Worm (Caenorhabditis elegans): ENCODE data around the gene C23H3.9.
A peak's percentile ranks its signal among the peaks of the same experiment; 100 is the strongest.

The C23H3.9 gene

DNA sequence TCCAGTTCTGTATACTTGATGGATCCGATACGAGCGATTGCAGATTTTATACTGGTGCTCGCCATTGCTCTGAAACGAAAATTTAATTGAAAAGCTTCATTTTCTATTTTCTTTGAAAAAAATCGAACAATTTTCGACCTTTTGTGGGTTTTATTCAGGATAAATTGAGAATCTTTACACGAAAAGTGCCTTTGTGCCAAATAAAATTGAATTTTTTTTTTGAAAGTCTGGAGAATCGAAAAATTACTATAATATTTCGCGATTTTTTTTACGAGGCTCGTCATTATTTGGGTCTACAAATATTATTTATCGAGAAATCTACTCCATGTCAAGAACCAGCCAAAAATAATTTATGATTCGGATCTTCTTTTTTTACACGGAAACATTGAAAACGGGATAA is 37.2 kb downstream of the C23H3.9 start, which contains the start of gene F23F1.10:
Gene F23F1.10, minus strand, starts transcription at position 69 of the 400 bp plus-strand sequence.
- TF ChIP-seq skn-1 (tag; optimal IDR thresholded peaks at IDR 0.05) (no peak), lin-11 (tag; optimal IDR thresholded peaks at IDR 0.05) (no peak), fos-1 (tag; optimal IDR thresholded peaks at IDR 0.05) (no peak), zag-1 (tag; optimal IDR thresholded peaks at IDR 0.05) (no peak), lin-39 (tag; optimal IDR thresholded peaks at IDR 0.05) (no peak), nhr-12 (tag; optimal IDR thresholded peaks at IDR 0.05) (no peak), nhr-237 (tag; optimal IDR thresholded peaks at IDR 0.05) (no peak), sma-9 (GFP tag; optimal IDR thresholded peaks at IDR 0.05) (no peak), sma-9 (tag; optimal IDR thresholded peaks at IDR 0.05) (no peak), F13H6.1 (tag; optimal IDR thresholded peaks at IDR 0.05) (no peak), unc-55 (GFP tag; optimal IDR thresholded peaks at IDR 0.05) (no peak), snpc-4 (tag; optimal IDR thresholded peaks at IDR 0.05) (no peak), nhr-10 (tag; optimal IDR thresholded peaks at IDR 0.05) (no peak), nhr-11 (tag; optimal IDR thresholded peaks at IDR 0.05) (no peak), mdl-1 (tag; optimal IDR thresholded peaks at IDR 0.05) (no peak), ztf-1 (GFP tag; conservative IDR thresholded peaks at IDR 0.05) (no peak), blmp-1 (tag; optimal IDR thresholded peaks at IDR 0.05; ENCODE audit: insufficient read depth) (no peak)

DNA sequence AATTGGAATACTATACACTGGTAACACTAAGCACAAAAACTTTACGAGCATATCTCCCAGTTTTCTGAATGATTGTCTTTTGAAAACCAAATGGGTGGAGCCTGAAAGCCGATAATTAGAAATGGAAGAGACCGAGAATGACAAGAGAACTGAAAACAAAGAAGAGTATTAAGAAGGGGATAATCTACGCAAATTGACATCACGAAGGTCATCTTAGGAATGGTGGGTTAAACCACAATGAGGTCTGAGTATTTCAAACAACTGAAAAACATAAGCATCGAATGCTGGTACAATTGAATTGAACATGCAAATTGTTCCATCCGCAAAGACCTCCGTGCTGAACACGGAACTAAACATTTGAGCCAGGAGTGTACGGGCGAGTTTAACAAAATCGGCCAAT is 39.6 kb downstream of the C23H3.9 start, which contains the start of gene spp-24:
Gene spp-24, minus strand, starts transcription at position 101 of the 400 bp plus-strand sequence.
- no peak for TF ChIP-seq mdl-1 (tag; optimal IDR thresholded peaks at IDR 0.05)
- no peak for TF ChIP-seq nhr-237 (tag; optimal IDR thresholded peaks at IDR 0.05)
- no peak for TF ChIP-seq ceh-82 (tag; optimal IDR thresholded peaks at IDR 0.05)
- TF ChIP-seq gmeb-1 (tag; optimal IDR thresholded peaks at IDR 0.05), result no peak
- TF ChIP-seq lin-11 (tag; optimal IDR thresholded peaks at IDR 0.05), result no peak
- no peak for TF ChIP-seq nhr-10 (tag; optimal IDR thresholded peaks at IDR 0.05)
- no peak for TF ChIP-seq crh-2 (tag; optimal IDR thresholded peaks at IDR 0.05)

DNA sequence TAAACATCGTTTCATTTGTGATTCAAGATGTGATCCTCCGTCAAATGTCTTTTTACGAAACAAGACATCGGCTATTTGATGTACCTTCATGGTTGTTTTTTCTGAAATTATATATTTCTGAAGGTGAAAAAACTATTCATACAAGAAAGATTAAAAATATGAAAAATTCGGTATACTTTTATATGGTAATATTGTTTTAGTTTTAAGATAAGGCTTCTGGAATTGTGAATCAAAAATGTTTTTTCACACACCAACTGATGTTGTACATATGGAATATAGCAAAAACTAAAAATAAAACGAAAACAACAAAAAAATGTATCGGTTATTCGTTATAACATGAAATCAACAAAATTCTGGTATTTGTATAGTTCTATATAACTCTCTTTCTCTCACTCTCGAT is 41.9 kb downstream of the C23H3.9 start, which contains the start of gene F23F1.6:
Gene F23F1.6, minus strand, starts transcription at position 101 of the 400 bp plus-strand sequence.
- TF ChIP-seq sem-4 (tag; optimal IDR thresholded peaks at IDR 0.05), result no peak
- no peak for TF ChIP-seq ZK546.5 (tag; optimal IDR thresholded peaks at IDR 0.05)
- no peak for TF ChIP-seq snpc-4 (tag; optimal IDR thresholded peaks at IDR 0.05)
- TF ChIP-seq peb-1 (tag; optimal IDR thresholded peaks at IDR 0.05), result no peak
- TF ChIP-seq egl-27 (tag; optimal IDR thresholded peaks at IDR 0.05), result no peak
- TF ChIP-seq mdl-1 (tag; optimal IDR thresholded peaks at IDR 0.05), result no peak

DNA sequence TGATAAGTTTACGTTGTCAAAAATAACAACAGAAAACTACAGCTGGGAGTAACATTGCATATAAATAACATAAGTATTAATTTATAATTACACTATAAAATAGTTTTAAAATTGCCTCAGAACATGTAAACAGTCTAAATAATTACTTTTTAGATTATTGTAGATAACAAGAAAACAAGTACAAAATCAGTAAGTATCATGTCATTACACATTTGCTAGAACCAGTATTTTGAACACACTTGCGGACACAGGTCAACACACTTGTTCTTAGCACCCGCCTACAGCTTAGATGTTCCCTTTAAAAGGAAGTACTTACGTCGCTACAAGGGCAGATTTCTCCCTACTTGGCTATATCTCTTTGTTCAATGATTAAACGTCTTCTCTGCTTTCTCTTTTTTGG is 45.2 kb downstream of the C23H3.9 start, which contains the start of gene F23F1.2:
Gene F23F1.2, plus strand, starts transcription at position 301 of the 400 bp plus-strand sequence.
- TF ChIP-seq sem-4 (tag; optimal IDR thresholded peaks at IDR 0.05) (no peak), nhr-10 (tag; optimal IDR thresholded peaks at IDR 0.05) (no peak), lin-13 (GFP tag; optimal IDR thresholded peaks at IDR 0.05) (no peak), ZK546.5 (tag; optimal IDR thresholded peaks at IDR 0.05) (no peak), aly-2 (tag; optimal IDR thresholded peaks at IDR 0.05) (no peak), unc-62 (GFP tag; optimal IDR thresholded peaks at IDR 0.05) (no peak), peb-1 (tag; optimal IDR thresholded peaks at IDR 0.05) (no peak), lin-39 (tag; optimal IDR thresholded peaks at IDR 0.05) (no peak), alr-1 (tag; optimal IDR thresholded peaks at IDR 0.05) (no peak), dmd-4 (tag; optimal IDR thresholded peaks at IDR 0.05) (no peak), nhr-23 (tag; optimal IDR thresholded peaks at IDR 0.05) (no peak), Y55F3AM.14 (GFP tag; optimal IDR thresholded peaks at IDR 0.05) (no peak), nhr-21 (tag; optimal IDR thresholded peaks at IDR 0.05) (no peak), nhr-237 (tag; optimal IDR thresholded peaks at IDR 0.05) (no peak), nhr-25 (tag; optimal IDR thresholded peaks at IDR 0.05) (no peak), gmeb-1 (tag; optimal IDR thresholded peaks at IDR 0.05) (no peak)

DNA sequence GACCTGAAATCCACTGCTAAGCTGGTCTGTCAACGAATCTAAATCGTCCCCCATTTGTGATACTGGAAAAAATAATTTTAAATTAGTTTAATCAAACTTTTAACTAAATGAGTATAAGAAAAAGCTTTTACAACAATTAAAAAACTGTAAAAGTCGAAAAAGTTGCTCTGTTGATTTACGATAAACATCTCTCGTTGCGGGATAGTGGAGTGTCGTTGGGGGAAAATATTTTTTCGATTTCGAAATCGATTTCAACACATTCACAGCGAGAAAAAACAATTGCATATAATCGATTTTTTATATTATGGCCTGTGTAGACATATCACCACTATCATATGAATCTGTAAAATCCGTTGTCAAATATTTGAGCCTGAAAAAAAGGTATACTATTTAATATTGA is 47.5 kb downstream of the C23H3.9 start, which contains the start of the genes F23F1.5 and fbxc-54:
Gene F23F1.5, minus strand, starts transcription at position 64 of the 400 bp plus-strand sequence.
Gene fbxc-54, plus strand, starts transcription at position 199 of the 400 bp plus-strand sequence.
- TF ChIP-seq elt-3 (tag; optimal IDR thresholded peaks at IDR 0.05), result no peak
- TF ChIP-seq nhr-10 (tag; optimal IDR thresholded peaks at IDR 0.05), result no peak
- no peak for TF ChIP-seq zag-1 (tag; optimal IDR thresholded peaks at IDR 0.05)
- no peak for TF ChIP-seq nhr-11 (tag; optimal IDR thresholded peaks at IDR 0.05)
- no peak for TF ChIP-seq F13H6.1 (tag; optimal IDR thresholded peaks at IDR 0.05)
- peak; percentile 80 for TF ChIP-seq unc-55 (GFP tag; optimal IDR thresholded peaks at IDR 0.05)
- TF ChIP-seq nhr-129 (tag; optimal IDR thresholded peaks at IDR 0.05), result peak; percentile 19
- no peak for TF ChIP-seq mbf-1 (tag; optimal IDR thresholded peaks at IDR 0.05)
- TF ChIP-seq nhr-23 (tag; optimal IDR thresholded peaks at IDR 0.05), result no peak
- TF ChIP-seq Y55F3AM.14 (GFP tag; optimal IDR thresholded peaks at IDR 0.05), result no peak
- TF ChIP-seq mdl-1 (tag; optimal IDR thresholded peaks at IDR 0.05), result no peak
- peak; percentile 88 for TF ChIP-seq nhr-6 (tag; optimal IDR thresholded peaks at IDR 0.05)
- TF ChIP-seq ztf-11 (tag; optimal IDR thresholded peaks at IDR 0.05), result no peak
- peak; percentile 15 for TF ChIP-seq crh-2 (tag; optimal IDR thresholded peaks at IDR 0.05)
- peak; percentile 49 for TF ChIP-seq C34F6.9 (tag; optimal IDR thresholded peaks at IDR 0.05)
- TF ChIP-seq egl-27 (tag; optimal IDR thresholded peaks at IDR 0.05), result no peak
- TF ChIP-seq ceh-16 (tag; optimal IDR thresholded peaks at IDR 0.05), result no peak
- TF ChIP-seq R02D3.7 (tag; optimal IDR thresholded peaks at IDR 0.05), result no peak
- no peak for TF ChIP-seq peb-1 (tag; optimal IDR thresholded peaks at IDR 0.05)
- TF ChIP-seq lsy-2 (tag; optimal IDR thresholded peaks at IDR 0.05), result peak in 1 of 2 experiments; percentile 54
- TF ChIP-seq unc-62 (GFP tag; optimal IDR thresholded peaks at IDR 0.05), result no peak
